Worm (Caenorhabditis elegans) whole organism, L1 larva: ENCODE measurements around the gene str-87.

ENCODE experiments used
- C16A3.4 ChIP-seq: fragments of 150-350 bp; optimal IDR thresholded peaks from 2 replicates; lab custom pipeline; 2014; ENCODE audit warnings: missing biosample characterization, missing genetic modification characterization
- C34B4.2 ChIP-seq: sonication (generic microtip); optimal IDR thresholded peaks from 2 replicates; lab custom pipeline; 2017; ENCODE audit warnings: mild to moderate bottlenecking, missing genetic modification characterization, missing compliant biosample characterization
- alr-1 ChIP-seq: fragments of 200-800 bp; sonication (Bioruptor generic); optimal IDR thresholded peaks from 2 replicates; lab custom pipeline; 2018; ENCODE audit warnings: borderline replicate concordance, mild to moderate bottlenecking, missing genetic modification characterization, missing compliant biosample characterization
- ama-1 ChIP-seq: fragments of 150-350 bp; optimal IDR thresholded peaks from 2 replicates; lab custom pipeline; 2014
- blmp-1 ChIP-seq: fragments of 150-350 bp; optimal IDR thresholded peaks from 2 replicates; lab custom pipeline; 2014; ENCODE audit warnings: missing biosample characterization, missing genetic modification characterization
- ceh-8 ChIP-seq: fragments of 200-800 bp; sonication (Bioruptor generic); optimal IDR thresholded peaks from 2 replicates; lab custom pipeline; 2018; ENCODE audit warnings: mild to moderate bottlenecking, missing genetic modification characterization, moderate library complexity, missing compliant biosample characterization
- ceh-82 ChIP-seq, 3 experiments: fragments of 150-350 bp in 1 of 3; sonication (generic microtip) in 2 of 3; optimal IDR thresholded peaks; 2 replicates each; lab custom pipeline; 2014 to 2017; ENCODE audit warnings: missing biosample characterization in 3 of 3, missing genetic modification characterization in 3 of 3
- dsc-1 ChIP-seq: sonication (generic microtip); optimal IDR thresholded peaks from 2 replicates; lab custom pipeline; 2016; ENCODE audit warnings: mild to moderate bottlenecking, missing genetic modification characterization, missing compliant biosample characterization
- efl-1 ChIP-seq, 4 experiments: fragments of 150-350 bp; optimal IDR thresholded peaks in 3 of 4; peaks in 1 of 4; 1 replicate in 1 of 4; 2 replicates in 3 of 4; lab custom pipeline; 2014; ENCODE audit warnings: missing biosample characterization in 2 of 4, missing genetic modification characterization in 2 of 4, missing genetic modification reagents in 2 of 4
- elt-3 ChIP-seq, 6 experiments: fragments of 150-350 bp in 1 of 6; sonication (generic microtip); optimal IDR thresholded peaks; 2 replicates each; lab custom pipeline; 2017 to 2018; ENCODE audit warnings: missing biosample characterization in 6 of 6, missing genetic modification characterization in 6 of 6, inconsistent platforms in 1 of 6
- grh-1 ChIP-seq: fragments of 200-800 bp; sonication (Bioruptor generic); IDR thresholded peaks from 2 replicates; pipeline ENCODE4 v1.3.6; 2022; ENCODE audit warnings: missing genetic modification reagents, missing genetic modification characterization, missing compliant biosample characterization
- hlh-17 ChIP-seq: fragments of 200-800 bp; sonication (Bioruptor generic); optimal IDR thresholded peaks from 2 replicates; lab custom pipeline; 2018; ENCODE audit warnings: missing genetic modification characterization, mild to moderate bottlenecking, missing compliant biosample characterization, moderate library complexity, borderline replicate concordance
- hlh-4 ChIP-seq: sonication (generic microtip); optimal IDR thresholded peaks from 2 replicates; lab custom pipeline; 2016; ENCODE audit warnings: mild to moderate bottlenecking, missing genetic modification characterization, missing compliant biosample characterization
- irx-1 ChIP-seq: sonication (generic microtip); optimal IDR thresholded peaks from 2 replicates; lab custom pipeline; 2016; ENCODE audit warnings: missing genetic modification characterization, missing compliant biosample characterization
- lin-14 ChIP-seq: fragments of 200-800 bp; sonication (Bioruptor generic); optimal IDR thresholded peaks from 2 replicates; lab custom pipeline; 2018; ENCODE audit warnings: mild to moderate bottlenecking, missing genetic modification characterization, moderate library complexity, missing compliant biosample characterization
- lin-15B ChIP-seq: fragments of 150-350 bp; sonication (generic microtip); optimal IDR thresholded peaks from 3 replicates; lab custom pipeline; 2014; ENCODE audit warnings: missing biosample characterization, missing genetic modification characterization
- lin-35 ChIP-seq, 2 experiments: fragments of 150-350 bp; optimal IDR thresholded peaks; 2 replicates each; lab custom pipeline; 2014; ENCODE audit warnings: missing biosample characterization in 2 of 2, missing genetic modification characterization in 2 of 2, missing genetic modification reagents in 2 of 2
- mef-2 ChIP-seq: fragments of 150-350 bp; optimal IDR thresholded peaks from 2 replicates; lab custom pipeline; 2014; ENCODE audit warnings: missing biosample characterization, missing genetic modification characterization
- mep-1 ChIP-seq: fragments of 150-350 bp; optimal IDR thresholded peaks from 2 replicates; lab custom pipeline; 2014; ENCODE audit warnings: missing biosample characterization, missing genetic modification characterization
- nhr-19 ChIP-seq: fragments of 200-800 bp; sonication (Bioruptor generic); conservative IDR thresholded peaks from 2 replicates; pipeline ENCODE4 v1.3.6; 2022; ENCODE audit warnings: missing genetic modification characterization, missing compliant biosample characterization
- nhr-20 ChIP-seq: sonication (generic microtip); optimal IDR thresholded peaks from 2 replicates; lab custom pipeline; 2016; ENCODE audit warnings: mild to moderate bottlenecking, missing genetic modification characterization, missing compliant biosample characterization
- nhr-47 ChIP-seq: sonication (generic microtip); optimal IDR thresholded peaks from 2 replicates; lab custom pipeline; 2016; ENCODE audit warnings: mild to moderate bottlenecking, missing genetic modification characterization, moderate library complexity, missing compliant biosample characterization
- nhr-85 ChIP-seq: sonication (generic microtip); peaks from one replicate; lab custom pipeline; 2016; ENCODE audit warnings: missing genetic modification characterization, inconsistent platforms, missing compliant biosample characterization
- pag-3 ChIP-seq: sonication (generic microtip); optimal IDR thresholded peaks from 2 replicates; lab custom pipeline; 2017; ENCODE audit warnings: missing genetic modification characterization, mild to moderate bottlenecking, missing compliant biosample characterization, antibody characterized with exemption, borderline replicate concordance; ENCODE audit not compliant: insufficient read depth
- pax-3 ChIP-seq: fragments of 200-800 bp; sonication (Bioruptor generic); optimal IDR thresholded peaks from 2 replicates; lab custom pipeline; 2018; ENCODE audit warnings: mild to moderate bottlenecking, missing genetic modification characterization, moderate library complexity, missing compliant biosample characterization
- snpc-4 ChIP-seq: fragments of 150-350 bp; optimal IDR thresholded peaks from 2 replicates; lab custom pipeline; 2014; ENCODE audit warnings: missing biosample characterization, missing genetic modification characterization
- snu-23 ChIP-seq: sonication (generic microtip); optimal IDR thresholded peaks from 2 replicates; lab custom pipeline; 2016; ENCODE audit warnings: missing genetic modification characterization, missing compliant biosample characterization
- sup-37 ChIP-seq: fragments of 200-800 bp; sonication (Bioruptor generic); optimal IDR thresholded peaks from 2 replicates; lab custom pipeline; 2018; ENCODE audit warnings: mild to moderate bottlenecking, missing genetic modification characterization, missing compliant biosample characterization
- ztf-4 ChIP-seq: fragments of 150-350 bp; optimal IDR thresholded peaks from 2 replicates; lab custom pipeline; 2014; ENCODE audit warnings: missing biosample characterization, missing genetic modification characterization

Gene str-87

ce11 chrV:8994272-8994671 lies 6.3 kb upstream of the str-87 start (continued):
- no peak for TF ChIP-seq hlh-17 (GFP tag; lab: Kevin White, UChicago)
- TF ChIP-seq, all 84 proteins: peak for 12

- no peak for TF ChIP-seq snpc-4 (tag; lab: Kevin White, UChicago)
- peak; percentile 53 for TF ChIP-seq nhr-85 (tag; lab: Kevin White, UChicago)
- no peak for TF ChIP-seq irx-1
Measured at ce11 chrV:8991679-8992078, 3.7 kb upstream of the str-87 start, which contains the start of gene F59E11.6. Gene F59E11.6 (plus strand): TSS chrV:8991789.

- no peak for TF ChIP-seq pax-3 (tag; lab: Kevin White, UChicago)
- no peak for TF ChIP-seq sup-37
- no peak for TF ChIP-seq efl-1 (optimal IDR thresholded peaks at IDR 0.05; lab: Kevin White, UChicago)
- TF ChIP-seq efl-1 (GFP tag; optimal IDR thresholded peaks at IDR 0.05 in 1 of 2; lab: Kevin White, UChicago) = peak in 1 of 2 experiments; percentile 71
- TF ChIP-seq nhr-20 (tag; lab: Kevin White, UChicago) = peak; percentile 16
- TF ChIP-seq snu-23 = peak; percentile 19
- TF ChIP-seq nhr-19 = no peak
- peak; percentile 73 for TF ChIP-seq nhr-85 (tag; lab: Kevin White, UChicago)
- peak in 1 of 2 experiments; percentile 2 for TF ChIP-seq lin-35 (GFP tag; optimal IDR thresholded peaks at IDR 0.05; lab: Kevin White, UChicago)
- TF ChIP-seq pag-3 (tag; lab: Kevin White, UChicago) = no peak
- TF ChIP-seq alr-1 = no peak
- TF ChIP-seq ceh-8 (GFP tag; lab: Kevin White, UChicago) = no peak
- peak in 1 of 6 experiments; percentile 37 for TF ChIP-seq elt-3 (tag; optimal IDR thresholded peaks at IDR 0.05; lab: Kevin White, UChicago)
- TF ChIP-seq ztf-4 = no peak
- TF ChIP-seq C34B4.2 (tag; lab: Kevin White, UChicago) = no peak
- TF ChIP-seq hlh-4 (tag; lab: Kevin White, UChicago) = no peak
- TF ChIP-seq ceh-82 (tag; optimal IDR thresholded peaks at IDR 0.05; lab: Kevin White, UChicago) = no peak
- no peak for TF ChIP-seq irx-1
- TF ChIP-seq mef-2 (tag; lab: Kevin White, UChicago) = no peak
- no peak for TF ChIP-seq nhr-47 (tag; lab: Kevin White, UChicago)
- TF ChIP-seq blmp-1 (tag; lab: Kevin White, UChicago) = peak; percentile 33
- TF ChIP-seq mep-1 = peak; percentile 5
- TF ChIP-seq lin-14 = peak; percentile 52
Measured at ce11 chrV:8990194-8990649, 2.2 kb upstream of the str-87 start, which contains the start of gene F59E11.7. Gene F59E11.7 (plus strand): TSS chrV:8990244.

ce11 chrV:8985740-8986139 lies 2.3 kb downstream of the str-87 start, which contains the start of gene str-85:
Gene str-85 (minus strand): TSS chrV:8985840.
- no peak for TF ChIP-seq dsc-1 (tag; lab: Kevin White, UChicago)
- no peak for TF ChIP-seq snpc-4 (tag; lab: Kevin White, UChicago)
- TF ChIP-seq, all 84 proteins: peak for 0

- TF ChIP-seq C16A3.4 = no peak
- TF ChIP-seq efl-1 (optimal IDR thresholded peaks at IDR 0.05; lab: Kevin White, UChicago) = no peak
- TF ChIP-seq efl-1 (GFP tag; optimal IDR thresholded peaks at IDR 0.05 in 1 of 2; lab: Kevin White, UChicago) = peak in 1 of 2 experiments; percentile 92
Measured at ce11 chrV:8984783-8985182, 3.2 kb downstream of the str-87 start.

ce11 chrV:8983604-8984003 lies 4.4 kb downstream of the str-87 start, which contains the start of gene str-86:
Gene str-86 (minus strand): TSS chrV:8983704.
- no peak for TF ChIP-seq ztf-4
- no peak for TF ChIP-seq ama-1
- TF ChIP-seq nhr-47 (tag; lab: Kevin White, UChicago) = no peak
- TF ChIP-seq lin-15B = no peak
- TF ChIP-seq grh-1 (GFP tag; lab: Robert Waterston, UW) = no peak

- peak; percentile 83 for TF ChIP-seq ceh-8 (GFP tag; lab: Kevin White, UChicago)
- no peak for TF ChIP-seq C16A3.4
Measured at ce11 chrV:8980845-8981244, 7.2 kb downstream of the str-87 start, which contains the start of gene str-84. Gene str-84 (minus strand): TSS chrV:8980945.
